Worm (Caenorhabditis elegans) whole organism, late embryonic: ENCODE data around the gene nhr-15.

ENCODE experiments used
- F13H6.1 ChIP-seq: sonication (generic microtip); optimal IDR thresholded peaks from 2 replicates; lab custom pipeline; 2016; ENCODE audit warnings: missing genetic modification characterization, missing compliant biosample characterization
- ama-1 ChIP-seq: fragments of 150-350 bp; optimal IDR thresholded peaks from 2 replicates; lab custom pipeline; 2014
- ceh-34 ChIP-seq: sonication (generic microtip); optimal IDR thresholded peaks from 2 replicates; lab custom pipeline; 2016; ENCODE audit warnings: mild to moderate bottlenecking, missing genetic modification characterization, missing compliant biosample characterization
- che-1 ChIP-seq: sonication (generic microtip); optimal IDR thresholded peaks from 2 replicates; lab custom pipeline; 2016; ENCODE audit warnings: mild to moderate bottlenecking, missing genetic modification characterization, missing compliant biosample characterization
- fkh-10 ChIP-seq: fragments of 150-350 bp; optimal IDR thresholded peaks from 2 replicates; lab custom pipeline; 2014; ENCODE audit warnings: missing biosample characterization, missing genetic modification reagents, missing genetic modification characterization
- hlh-30 ChIP-seq: sonication (generic microtip); optimal IDR thresholded peaks from 2 replicates; lab custom pipeline; 2017; ENCODE audit warnings: antibody characterized with exemption, missing genetic modification characterization, missing compliant biosample characterization; ENCODE audit not compliant: insufficient read depth
- mec-3 ChIP-seq: sonication (generic microtip); optimal IDR thresholded peaks from 2 replicates; lab custom pipeline; 2016; ENCODE audit warnings: borderline replicate concordance, missing genetic modification characterization, missing compliant biosample characterization
- pha-2 ChIP-seq: sonication (generic microtip); optimal IDR thresholded peaks from 2 replicates; lab custom pipeline; 2017; ENCODE audit warnings: mild to moderate bottlenecking, missing genetic modification characterization, missing compliant biosample characterization

DNA sequence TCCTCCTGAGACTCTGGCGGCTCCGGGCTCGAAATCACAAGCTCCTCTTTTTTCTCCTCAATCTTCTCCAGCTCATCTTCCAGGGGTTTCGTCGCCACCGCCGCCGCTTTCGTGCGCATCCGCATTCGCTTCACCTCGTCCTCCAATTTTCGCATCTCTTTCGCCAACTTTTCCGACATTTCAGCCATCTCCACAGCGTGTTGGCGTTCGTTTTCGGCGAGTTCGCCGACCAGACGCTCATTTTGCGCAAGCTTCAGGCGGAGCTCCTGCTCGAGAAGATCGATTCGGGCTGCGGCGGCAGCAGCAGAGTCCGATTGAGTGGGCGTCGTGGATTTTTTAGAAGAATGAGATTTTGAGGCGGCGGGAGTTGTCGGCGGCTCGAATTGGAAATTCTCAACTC, 9.2 kb upstream of the nhr-15 start:
- TF ChIP-seq pha-2 (no peak), ceh-34 (tag; lab: Kevin White, UChicago) (no peak), mec-3 (tag; lab: Kevin White, UChicago) (no peak), F13H6.1 (tag; lab: Kevin White, UChicago) (no peak), fkh-10 (GFP tag; lab: Kevin White, UChicago) (no peak), hlh-30 (no peak), che-1 (tag; lab: Kevin White, UChicago) (no peak), ama-1 (lab: Kevin White, UChicago) (no peak)
